Worm (Caenorhabditis elegans): ENCODE measurements around the gene Y62H9A.11.

DNA sequence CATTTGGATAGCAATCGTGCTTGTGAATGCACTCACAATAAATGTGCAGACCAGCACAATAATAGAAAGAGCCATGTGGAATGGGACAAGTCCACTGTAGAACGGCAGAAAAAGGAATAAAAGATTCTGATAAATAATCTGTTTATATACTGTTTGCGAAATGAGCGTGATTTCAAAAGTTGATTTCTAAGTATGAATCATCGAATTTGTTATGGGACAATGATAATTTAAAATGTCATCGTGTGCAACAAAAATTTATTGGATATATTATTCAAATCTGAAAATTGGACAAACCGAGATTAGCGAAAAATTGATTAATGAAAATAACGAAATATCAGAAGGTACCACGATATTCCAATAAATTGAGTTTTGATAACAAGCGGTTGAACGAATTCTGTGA, 31.7 kb upstream of the Y62H9A.11 start, which contains the start of gene F55G7.5:
- TF ChIP-seq lin-13 (tag; optimal IDR thresholded peaks at IDR 0.05) (no peak), ces-1 (GFP tag; optimal IDR thresholded peaks at IDR 0.05) (no peak), ceh-39 (tag; optimal IDR thresholded peaks at IDR 0.05) (no peak), elt-3 (tag; optimal IDR thresholded peaks at IDR 0.05) (no peak), ztf-11 (tag; optimal IDR thresholded peaks at IDR 0.05) (no peak), unc-62 (GFP tag; optimal IDR thresholded peaks at IDR 0.05) (no peak), unc-39 (tag; optimal IDR thresholded peaks at IDR 0.05) (no peak), zip-8 (tag; optimal IDR thresholded peaks at IDR 0.05) (no peak), snpc-4 (tag; optimal IDR thresholded peaks at IDR 0.05) (no peak), lsy-2 (tag; optimal IDR thresholded peaks at IDR 0.05) (no peak)
